Worm (Caenorhabditis elegans) whole organism, L3 larva: ENCODE measurements around the gene K02E7.10.
"Not testable (repeated sequence)": the region's sequence is repeated elsewhere in the genome, so short reads cannot be mapped to it uniquely, and the experiment has no call there.

Source experiments
- aly-2 ChIP-seq: fragments of 150-350 bp; optimal IDR thresholded peaks from 2 replicates; lab custom pipeline; 2014; ENCODE audit warnings: missing biosample characterization, missing genetic modification characterization
- ama-1 ChIP-seq: fragments of 150-350 bp; optimal IDR thresholded peaks from 2 replicates; lab custom pipeline; 2018
- ceh-16 ChIP-seq: sonication (generic microtip); optimal IDR thresholded peaks from 2 replicates; lab custom pipeline; 2017; ENCODE audit warnings: missing biosample characterization, missing genetic modification characterization
- ceh-82 ChIP-seq: fragments of 150-350 bp; optimal IDR thresholded peaks from 2 replicates; lab custom pipeline; 2014; ENCODE audit warnings: missing biosample characterization, missing genetic modification characterization
- ceh-9 ChIP-seq: sonication (generic microtip); optimal IDR thresholded peaks from 2 replicates; lab custom pipeline; 2018; ENCODE audit warnings: missing biosample characterization, missing genetic modification characterization
- daf-12 ChIP-seq: fragments of 150-350 bp; optimal IDR thresholded peaks from 2 replicates; lab custom pipeline; 2014; ENCODE audit warnings: missing biosample characterization, missing genetic modification reagents, missing genetic modification characterization
- egl-27 ChIP-seq: sonication (generic microtip); optimal IDR thresholded peaks from 4 replicates; lab custom pipeline; 2017; ENCODE audit warnings: missing biosample characterization, missing genetic modification reagents, missing genetic modification characterization
- egl-5 ChIP-seq: fragments of 150-350 bp; optimal IDR thresholded peaks from 2 replicates; lab custom pipeline; 2017; ENCODE audit warnings: missing biosample characterization, missing genetic modification reagents, missing genetic modification characterization, inconsistent platforms
- elt-1 ChIP-seq: fragments of 150-350 bp; optimal IDR thresholded peaks from 2 replicates; lab custom pipeline; 2014; ENCODE audit warnings: missing biosample characterization, missing genetic modification characterization
- elt-2 ChIP-seq: sonication (generic microtip); optimal IDR thresholded peaks from 2 replicates; lab custom pipeline; 2016; ENCODE audit warnings: missing genetic modification reagents, mild to moderate bottlenecking, missing genetic modification characterization, missing compliant biosample characterization
- elt-3 ChIP-seq, 3 experiments: fragments of 150-350 bp in 1 of 3; sonication (generic microtip) in 2 of 3; optimal IDR thresholded peaks; 2 replicates in 2 of 3; 4 replicates in 1 of 3; lab custom pipeline; 2014 to 2017; ENCODE audit warnings: missing biosample characterization in 3 of 3, missing genetic modification characterization in 3 of 3
- fkh-2 ChIP-seq: fragments of 150-350 bp; optimal IDR thresholded peaks from 2 replicates; lab custom pipeline; 2014; ENCODE audit warnings: missing biosample characterization, missing genetic modification reagents, missing genetic modification characterization
- fos-1 ChIP-seq: fragments of 150-350 bp; optimal IDR thresholded peaks from 2 replicates; lab custom pipeline; 2014; ENCODE audit warnings: missing biosample characterization, missing genetic modification characterization
- jun-1 ChIP-seq: fragments of 150-350 bp; optimal IDR thresholded peaks from 2 replicates; lab custom pipeline; 2014; ENCODE audit warnings: missing biosample characterization, missing genetic modification reagents, missing genetic modification characterization
- lin-15B ChIP-seq: fragments of 150-350 bp; optimal IDR thresholded peaks from 2 replicates; lab custom pipeline; 2014; ENCODE audit warnings: missing biosample characterization, missing genetic modification characterization
- lin-39 ChIP-seq: fragments of 150-350 bp; optimal IDR thresholded peaks from 2 replicates; lab custom pipeline; 2018; ENCODE audit warnings: missing biosample characterization, missing genetic modification reagents, missing genetic modification characterization
- lsy-12 ChIP-seq: sonication (generic microtip); optimal IDR thresholded peaks from 2 replicates; lab custom pipeline; 2016; ENCODE audit warnings: mild to moderate bottlenecking, missing genetic modification characterization, missing compliant biosample characterization
- mml-1 ChIP-seq: fragments of 150-350 bp; sonication (generic microtip); optimal IDR thresholded peaks from 3 replicates; lab custom pipeline; 2014; ENCODE audit warnings: missing biosample characterization, missing genetic modification characterization
- nhr-11 ChIP-seq: fragments of 150-350 bp; optimal IDR thresholded peaks from 2 replicates; lab custom pipeline; 2014; ENCODE audit warnings: missing biosample characterization, missing genetic modification characterization
- nhr-237 ChIP-seq: fragments of 150-350 bp; optimal IDR thresholded peaks from 2 replicates; lab custom pipeline; 2014; ENCODE audit warnings: missing biosample characterization, missing genetic modification characterization
- nhr-25 ChIP-seq: sonication (generic microtip); optimal IDR thresholded peaks from 2 replicates; lab custom pipeline; 2017; ENCODE audit warnings: missing biosample characterization, missing genetic modification characterization
- nhr-28 ChIP-seq: fragments of 150-350 bp; optimal IDR thresholded peaks from 2 replicates; lab custom pipeline; 2014; ENCODE audit warnings: missing biosample characterization, missing genetic modification characterization
- nhr-43 ChIP-seq: sonication (generic microtip); optimal IDR thresholded peaks from 2 replicates; lab custom pipeline; 2016; ENCODE audit warnings: mild to moderate bottlenecking, missing genetic modification characterization, missing compliant biosample characterization; ENCODE audit not compliant: poor library complexity, severe bottlenecking
- nhr-67 ChIP-seq: fragments of 150-350 bp; optimal IDR thresholded peaks from 2 replicates; lab custom pipeline; 2014; ENCODE audit warnings: missing biosample characterization, missing genetic modification characterization
- nhr-76 ChIP-seq: fragments of 150-350 bp; sonication (generic microtip); optimal IDR thresholded peaks from 5 replicates; lab custom pipeline; 2014; ENCODE audit warnings: missing biosample characterization, missing genetic modification characterization
- nhr-77 ChIP-seq: fragments of 150-350 bp; optimal IDR thresholded peaks from 2 replicates; lab custom pipeline; 2014; ENCODE audit warnings: missing biosample characterization, missing genetic modification characterization
- pha-4 ChIP-seq: fragments of 150-350 bp; optimal IDR thresholded peaks from 2 replicates; lab custom pipeline; 2014; ENCODE audit warnings: missing biosample characterization, missing genetic modification reagents, missing genetic modification characterization
- pqm-1 ChIP-seq: fragments of 150-350 bp; optimal IDR thresholded peaks from 2 replicates; lab custom pipeline; 2017; ENCODE audit warnings: missing biosample characterization, missing genetic modification characterization, inconsistent platforms
- sea-2 ChIP-seq: fragments of 150-350 bp; sonication (generic microtip); optimal IDR thresholded peaks from 4 replicates; lab custom pipeline; 2014; ENCODE audit warnings: missing biosample characterization, missing genetic modification reagents, missing genetic modification characterization
- skn-1 ChIP-seq: fragments of 150-350 bp; optimal IDR thresholded peaks from 2 replicates; lab custom pipeline; 2014; ENCODE audit warnings: missing biosample characterization, missing genetic modification characterization
- tbx-2 ChIP-seq: sonication (generic microtip); optimal IDR thresholded peaks from 2 replicates; lab custom pipeline; 2016; ENCODE audit warnings: mild to moderate bottlenecking, missing genetic modification characterization, missing compliant biosample characterization
- unc-39 ChIP-seq: sonication (generic microtip); optimal IDR thresholded peaks from 4 replicates; lab custom pipeline; 2017; ENCODE audit warnings: missing biosample characterization, missing genetic modification characterization
- ztf-11 ChIP-seq: fragments of 150-350 bp; optimal IDR thresholded peaks from 2 replicates; lab custom pipeline; 2014; ENCODE audit warnings: missing biosample characterization, missing genetic modification characterization

K02E7.10 gene

ce11 chrII:1071432-1071831, 4.6 kb upstream of the K02E7.10 start:
- TF ChIP-seq ama-1 (lab: Kevin White, UChicago), result no peak
- TF ChIP-seq ceh-82 (tag; lab: Kevin White, UChicago), result no peak
- no peak for TF ChIP-seq mml-1 (tag; lab: Kevin White, UChicago)
- no peak for TF ChIP-seq ceh-16 (tag; lab: Kevin White, UChicago)
- TF ChIP-seq ceh-9 (tag; lab: Kevin White, UChicago), result no peak
- no peak for TF ChIP-seq elt-1
- no peak for TF ChIP-seq nhr-237 (tag; lab: Kevin White, UChicago)
- no peak for TF ChIP-seq nhr-25
- TF ChIP-seq elt-3 (tag; optimal IDR thresholded peaks at IDR 0.05; lab: Kevin White, UChicago), result no peak
- no peak for TF ChIP-seq jun-1 (tag; lab: Kevin White, UChicago)
- no peak for TF ChIP-seq pha-4 (tag; lab: Kevin White, UChicago)
- TF ChIP-seq ztf-11, result no peak
- no peak for TF ChIP-seq lin-39 (tag; lab: Kevin White, UChicago)
- TF ChIP-seq pqm-1, result no peak
- TF ChIP-seq sea-2 (GFP tag; lab: Kevin White, UChicago), result no peak
- TF ChIP-seq nhr-67 (tag; lab: Kevin White, UChicago), result no peak

- no peak for TF ChIP-seq jun-1 (tag; lab: Kevin White, UChicago)
- no peak for TF ChIP-seq fkh-2 (tag; lab: Kevin White, UChicago)
- no peak for TF ChIP-seq aly-2 (tag; lab: Kevin White, UChicago)
- no peak for TF ChIP-seq nhr-76 (tag; lab: Kevin White, UChicago)
- no peak for TF ChIP-seq tbx-2 (tag; lab: Kevin White, UChicago)
- no peak for TF ChIP-seq egl-27 (tag; lab: Kevin White, UChicago)
- TF ChIP-seq pha-4 (tag; lab: Kevin White, UChicago), result no peak
- TF ChIP-seq skn-1 (tag; lab: Kevin White, UChicago), result no peak
- TF ChIP-seq nhr-28 (tag; lab: Kevin White, UChicago), result no peak
- TF ChIP-seq nhr-11, result no peak
- TF ChIP-seq ztf-11, result no peak
- no peak for TF ChIP-seq egl-5 (tag; lab: Kevin White, UChicago)
- no peak for TF ChIP-seq fos-1 (tag; lab: Kevin White, UChicago)
- no peak for TF ChIP-seq ceh-16 (tag; lab: Kevin White, UChicago)
Measured at ce11 chrII:1070875-1071274, 4.1 kb upstream of the K02E7.10 start, which contains the start of gene K02E7.12. Gene K02E7.12, plus strand, starts transcription at chrII:1071175.

ce11 chrII:1063926-1064325, 2.9 kb downstream of the K02E7.10 start:
- TF ChIP-seq elt-2 (tag; lab: Kevin White, UChicago), result peak; percentile 52
- TF ChIP-seq nhr-25, result no peak

ce11 chrII:1060702-1061101, 6.1 kb downstream of the K02E7.10 start, which contains the start of gene btb-10:
Gene btb-10, minus strand, starts transcription at chrII:1060802.
- not testable (repeated sequence) for TF ChIP-seq tbx-2, nhr-77, fos-1 (tag; lab: Kevin White, UChicago)

- TF ChIP-seq nhr-11, result no peak
- TF ChIP-seq nhr-43 (tag; lab: Kevin White, UChicago), result no peak
- TF ChIP-seq unc-39 (tag; lab: Kevin White, UChicago), result no peak
- TF ChIP-seq ceh-16 (tag; lab: Kevin White, UChicago), result no peak
- TF ChIP-seq pqm-1, result peak; percentile 85
- TF ChIP-seq tbx-2 (tag; lab: Kevin White, UChicago), result no peak
- peak; percentile 46 for TF ChIP-seq pha-4 (tag; lab: Kevin White, UChicago)
- no peak for TF ChIP-seq daf-12 (tag; lab: Kevin White, UChicago)
- peak; percentile 44 for TF ChIP-seq jun-1 (tag; lab: Kevin White, UChicago)
- no peak for TF ChIP-seq lsy-12 (tag; lab: Kevin White, UChicago)
- no peak for TF ChIP-seq ztf-11
- TF ChIP-seq egl-27 (tag; lab: Kevin White, UChicago), result no peak
- TF ChIP-seq lin-39 (tag; lab: Kevin White, UChicago), result no peak
- TF ChIP-seq fos-1 (tag; lab: Kevin White, UChicago), result no peak
- no peak for TF ChIP-seq lin-15B
- no peak for TF ChIP-seq ceh-82 (tag; lab: Kevin White, UChicago)
- TF ChIP-seq elt-1, result no peak
- no peak for TF ChIP-seq mml-1 (tag; lab: Kevin White, UChicago)
- TF ChIP-seq sea-2 (GFP tag; lab: Kevin White, UChicago), result no peak
- no peak for TF ChIP-seq aly-2 (tag; lab: Kevin White, UChicago)
- peak; percentile 97 for TF ChIP-seq elt-2 (tag; lab: Kevin White, UChicago)
- TF ChIP-seq, all 47 proteins: peak for 4
Measured at ce11 chrII:1056844-1057243, 10.0 kb downstream of the K02E7.10 start.
